Fruit fly (Drosophila melanogaster): Measurements from ENCODE around the gene Pdha.

The Pdha gene

dm6 chrX:4666650-4667360 lies 35.3 kb upstream of the Pdha start, which contains the start of gene CG3009 (continued):
- TF ChIP-seq disco-r (GFP tag; optimal IDR thresholded peaks at IDR 0.05) (peak; percentile 97), crp (GFP tag; optimal IDR thresholded peaks at IDR 0.05) (peak in 1 of 2 experiments; percentile 67), CG7987 (GFP tag; optimal IDR thresholded peaks at IDR 0.05) (peak; percentile 94), ato (GFP tag; IDR thresholded peaks at IDR 0.05; ENCODE audit: partially characterized antibody) (no peak), CG14965 (GFP tag; optimal IDR thresholded peaks at IDR 0.05; ENCODE audit: borderline replicate concordance) (peak; percentile 86), CG12299 (tag; optimal IDR thresholded peaks at IDR 0.05) (peak; percentile 96), nmo (GFP tag; optimal IDR thresholded peaks at IDR 0.05) (peak; percentile 95), CG10147 (GFP tag; optimal IDR thresholded peaks at IDR 0.05) (peak; percentile 97), en (GFP tag; optimal IDR thresholded peaks at IDR 0.05) (peak; percentile 95), CG15269 (tag; optimal IDR thresholded peaks at IDR 0.05) (peak; percentile 98), sd (tag; optimal IDR thresholded peaks at IDR 0.05) (peak; percentile 90), chm (GFP tag; IDR thresholded peaks at IDR 0.05) (peak; percentile 96), trem (tag; optimal IDR thresholded peaks at IDR 0.05) (peak; percentile 89), pita (GFP tag; optimal IDR thresholded peaks at IDR 0.05) (peak; percentile 87), Jarid2 (GFP tag; optimal IDR thresholded peaks at IDR 0.05) (peak; percentile 88), danr (GFP tag; IDR thresholded peaks at IDR 0.05) (peak; percentile 95), CG42726 (GFP tag; IDR thresholded peaks at IDR 0.05; ENCODE audit: partially characterized antibody) (peak; percentile 60), eve (GFP tag; optimal IDR thresholded peaks at IDR 0.05) (peak in 1 of 2 experiments; percentile 98), CG30403 (GFP tag; optimal IDR thresholded peaks at IDR 0.05) (peak; percentile 98), E2f1 (GFP tag; IDR thresholded peaks at IDR 0.05) (peak; percentile 97), CG5245 (GFP tag; optimal IDR thresholded peaks at IDR 0.05) (peak; percentile 95), Drgx (GFP tag; IDR thresholded peaks at IDR 0.05) (peak; percentile 98), onecut (GFP tag; IDR thresholded peaks at IDR 0.05) (peak; percentile 93), CG5953 (GFP tag; IDR thresholded peaks at IDR 0.05) (peak; percentile 95), CG10543 (GFP tag; optimal IDR thresholded peaks at IDR 0.05) (peak; percentile 99), zf30C (GFP tag; optimal IDR thresholded peaks at IDR 0.05) (peak; percentile 16), CG3995 (GFP tag; optimal IDR thresholded peaks at IDR 0.05) (peak; percentile 79)

DNA sequence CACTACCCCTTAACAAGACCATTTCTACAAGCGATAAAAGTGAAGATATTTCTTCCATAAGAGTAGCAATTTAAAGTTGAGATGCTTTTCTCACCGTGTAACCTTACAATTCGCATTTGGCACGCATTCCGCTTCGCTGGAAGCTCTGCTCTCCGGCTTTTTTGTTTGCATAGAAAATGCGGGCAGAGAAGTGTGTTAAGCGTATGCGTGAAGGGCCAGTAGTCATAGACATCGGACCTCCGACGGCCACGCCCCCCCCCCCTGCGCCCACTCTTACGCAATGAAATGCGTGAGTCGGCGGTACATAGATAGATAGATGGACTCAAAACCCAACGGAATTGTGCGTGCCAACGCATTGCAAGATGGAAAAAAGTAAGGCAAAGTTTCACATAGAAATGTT lies 32.6 kb upstream of the Pdha start:
- no peak for TF ChIP-seq ara (GFP tag; IDR thresholded peaks at IDR 0.05)
- no peak for TF ChIP-seq bbx (GFP tag; IDR thresholded peaks at IDR 0.05; ENCODE audit: partially characterized antibody)
- TF ChIP-seq CHES-1-like (GFP tag; optimal IDR thresholded peaks at IDR 0.05) = no peak
- TF ChIP-seq slbo (GFP tag; IDR thresholded peaks at IDR 0.05) = peak; percentile 36; the same call in 1 of the 2 replicates
- no peak for TF ChIP-seq Deaf1 (tag; optimal IDR thresholded peaks at IDR 0.05)
- no peak for TF ChIP-seq sens-2 (GFP tag; IDR thresholded peaks at IDR 0.05)
- TF ChIP-seq da (GFP tag; optimal IDR thresholded peaks at IDR 0.05) = no peak
- TF ChIP-seq CG15479 (GFP tag; optimal IDR thresholded peaks at IDR 0.05) = no peak
- TF ChIP-seq Drgx (GFP tag; IDR thresholded peaks at IDR 0.05) = peak; percentile 32; the same call in 1 of the 2 replicates
- TF ChIP-seq gcm (GFP tag; optimal IDR thresholded peaks at IDR 0.05) = peak; percentile 45
- no peak for TF ChIP-seq Dll (GFP tag; IDR thresholded peaks at IDR 0.05; ENCODE audit: partially characterized antibody)
- no peak for TF ChIP-seq CG10267 (tag; optimal IDR thresholded peaks at IDR 0.05)
- no peak for TF ChIP-seq CG3281 (GFP tag; optimal IDR thresholded peaks at IDR 0.05)
- TF ChIP-seq PHDP (tag; optimal IDR thresholded peaks at IDR 0.05) = no peak
- TF ChIP-seq Bteb2 (GFP tag; optimal IDR thresholded peaks at IDR 0.05) = no peak
- TF ChIP-seq CG1024 (GFP tag; IDR thresholded peaks at IDR 0.05) = no peak
- no peak for TF ChIP-seq CG4730 (GFP tag; IDR thresholded peaks at IDR 0.05)
- TF ChIP-seq chinmo (GFP tag; IDR thresholded peaks at IDR 0.05; ENCODE audit: partially characterized antibody) = 0 out of 4 replicates have a peak, but pooled peaks have one; percentile 55
- TF ChIP-seq CG13624 (GFP tag; optimal IDR thresholded peaks at IDR 0.05) = no peak
- TF ChIP-seq CG3163 (GFP tag; optimal IDR thresholded peaks at IDR 0.05) = no peak
- TF ChIP-seq zfh2 (GFP tag; optimal IDR thresholded peaks at IDR 0.05) = peak; percentile 26
- TF ChIP-seq salm (tag; optimal IDR thresholded peaks at IDR 0.05) = no peak
- TF ChIP-seq CG15011 (GFP tag; optimal IDR thresholded peaks at IDR 0.05) = no peak
